Worm (Caenorhabditis elegans) whole organism, young adult: ENCODE data around the gene srz-105.

Experiments used
- B0019.2 ChIP-seq: fragments of 200-800 bp; sonication (Bioruptor generic); conservative IDR thresholded peaks from 2 replicates; pipeline ENCODE4 v1.3.6; 2022; ENCODE audit warnings: missing genetic modification reagents, missing genetic modification characterization, missing compliant biosample characterization
- C17E4.6 ChIP-seq: fragments of 200-800 bp; sonication (Bioruptor generic); IDR thresholded peaks from 2 replicates; pipeline ENCODE4 v1.3.6; 2022; ENCODE audit warnings: missing genetic modification reagents, missing genetic modification characterization, missing compliant biosample characterization
- F55B11.4 ChIP-seq: sonication (generic microtip); optimal IDR thresholded peaks from 2 replicates; lab custom pipeline; 2016; ENCODE audit warnings: missing compliant biosample characterization, missing genetic modification characterization, borderline replicate concordance; ENCODE audit not compliant: insufficient read depth
- T26A5.8 ChIP-seq: sonication (generic microtip); optimal IDR thresholded peaks from 2 replicates; lab custom pipeline; 2016; ENCODE audit warnings: missing genetic modification characterization, missing compliant biosample characterization
- Y56A3A.18 ChIP-seq: fragments of 200-800 bp; sonication (Bioruptor generic); IDR thresholded peaks from 2 replicates; pipeline ENCODE4 v1.3.6; 2022; ENCODE audit warnings: missing genetic modification reagents, missing genetic modification characterization, missing compliant biosample characterization
- Y79H2A.3 ChIP-seq: fragments of 200-800 bp; sonication (Bioruptor generic); conservative IDR thresholded peaks from 2 replicates; pipeline ENCODE4 v1.3.6; 2022; ENCODE audit warnings: missing genetic modification reagents, missing genetic modification characterization, missing compliant biosample characterization
- ZK185.1 ChIP-seq: sonication (generic microtip); optimal IDR thresholded peaks from 2 replicates; lab custom pipeline; 2016; ENCODE audit warnings: mild to moderate bottlenecking, missing genetic modification characterization, missing compliant biosample characterization; ENCODE audit not compliant: poor library complexity, severe bottlenecking
- aptf-2 ChIP-seq: fragments of 200-800 bp; sonication (Bioruptor generic); conservative IDR thresholded peaks from 2 replicates; pipeline ENCODE4 v1.3.6; 2022; ENCODE audit warnings: missing genetic modification reagents, missing genetic modification characterization, missing compliant biosample characterization
- aptf-3 ChIP-seq: fragments of 200-800 bp; sonication (Bioruptor generic); IDR thresholded peaks from 2 replicates; pipeline ENCODE4 v1.3.6; 2022; ENCODE audit warnings: missing genetic modification characterization, missing compliant biosample characterization
- atf-7 ChIP-seq: sonication (generic microtip); optimal IDR thresholded peaks from 2 replicates; lab custom pipeline; 2017; ENCODE audit warnings: mild to moderate bottlenecking, missing genetic modification characterization, missing compliant biosample characterization
- attf-5 ChIP-seq: fragments of 200-800 bp; sonication (Bioruptor generic); optimal IDR thresholded peaks from 2 replicates; lab custom pipeline; 2018; ENCODE audit warnings: mild to moderate bottlenecking, missing genetic modification characterization, missing compliant biosample characterization
- ccch-3 ChIP-seq: fragments of 200-800 bp; sonication (Bioruptor generic); optimal IDR thresholded peaks from 2 replicates; lab custom pipeline; 2018; ENCODE audit warnings: mild to moderate bottlenecking, missing genetic modification characterization, missing compliant biosample characterization
- cebp-2 ChIP-seq: fragments of 200-800 bp; sonication (Bioruptor generic); IDR thresholded peaks from 2 replicates; pipeline ENCODE4 v1.3.6; 2022; ENCODE audit warnings: missing genetic modification characterization, missing compliant biosample characterization
- ceh-27 ChIP-seq: fragments of 200-800 bp; sonication (Bioruptor generic); optimal IDR thresholded peaks from 2 replicates; lab custom pipeline; 2018; ENCODE audit warnings: mild to moderate bottlenecking, missing genetic modification characterization, moderate library complexity, missing compliant biosample characterization
- ceh-79 ChIP-seq: sonication (generic microtip); optimal IDR thresholded peaks from 2 replicates; lab custom pipeline; 2017; ENCODE audit warnings: mild to moderate bottlenecking, missing genetic modification characterization, missing compliant biosample characterization
- die-1 ChIP-seq: sonication (generic microtip); optimal IDR thresholded peaks from 2 replicates; lab custom pipeline; 2016; ENCODE audit warnings: missing genotype, mild to moderate bottlenecking, missing genetic modification characterization, missing compliant biosample characterization
- dpff-1 ChIP-seq: sonication (generic microtip); optimal IDR thresholded peaks from 2 replicates; lab custom pipeline; 2017; ENCODE audit warnings: mild to moderate bottlenecking, missing genetic modification characterization, missing compliant biosample characterization
- egl-44 ChIP-seq: fragments of 200-800 bp; sonication (Bioruptor generic); IDR thresholded peaks from 2 replicates; pipeline ENCODE4 v1.3.6; 2022; ENCODE audit warnings: missing genetic modification reagents, missing genetic modification characterization, missing compliant biosample characterization
- ekl-4 ChIP-seq: fragments of 200-800 bp; sonication (Bioruptor generic); IDR thresholded peaks from 2 replicates; pipeline ENCODE4 v1.3.6; 2022; ENCODE audit warnings: missing genetic modification reagents, missing genetic modification characterization, missing compliant biosample characterization
- fkh-3 ChIP-seq: sonication (generic microtip); optimal IDR thresholded peaks from 2 replicates; lab custom pipeline; 2016; ENCODE audit warnings: mild to moderate bottlenecking, missing genetic modification characterization, missing compliant biosample characterization
- him-1 ChIP-seq: sonication (generic microtip); optimal IDR thresholded peaks from 2 replicates; lab custom pipeline; 2016; ENCODE audit warnings: missing genotype, missing genetic modification reagents, missing genetic modification characterization, missing compliant biosample characterization
- hmg-20 ChIP-seq: fragments of 200-800 bp; sonication (Bioruptor generic); IDR thresholded peaks from 2 replicates; pipeline ENCODE4 v1.3.6; 2022; ENCODE audit warnings: missing genetic modification reagents, missing genetic modification characterization, missing compliant biosample characterization
- hsf-1 ChIP-seq: fragments of 200-800 bp; sonication (Bioruptor generic); IDR thresholded peaks from 2 replicates; pipeline ENCODE4 v1.3.6; 2022; ENCODE audit warnings: missing genetic modification reagents, missing genetic modification characterization, missing compliant biosample characterization
- lin-26 ChIP-seq: fragments of 200-800 bp; sonication (Bioruptor generic); IDR thresholded peaks from 2 replicates; pipeline ENCODE4 v1.3.6; 2022; ENCODE audit warnings: missing genetic modification reagents, missing genetic modification characterization, missing compliant biosample characterization
- madf-10 ChIP-seq: sonication (generic microtip); optimal IDR thresholded peaks from 2 replicates; lab custom pipeline; 2016; ENCODE audit warnings: mild to moderate bottlenecking, missing genetic modification characterization, missing compliant biosample characterization
- madf-3 ChIP-seq: fragments of 200-800 bp; sonication (Bioruptor generic); IDR thresholded peaks from 2 replicates; pipeline ENCODE4 v1.3.6; 2022; ENCODE audit warnings: missing genetic modification reagents, missing genetic modification characterization, missing compliant biosample characterization
- madf-6 ChIP-seq: fragments of 200-800 bp; sonication (Bioruptor generic); IDR thresholded peaks from 2 replicates; pipeline ENCODE4 v1.3.6; 2022; ENCODE audit warnings: missing genetic modification reagents, missing genetic modification characterization, missing compliant biosample characterization
- madf-8 ChIP-seq: fragments of 200-800 bp; sonication (Bioruptor generic); conservative IDR thresholded peaks from 2 replicates; pipeline ENCODE4 v1.3.6; 2022; ENCODE audit warnings: missing genetic modification reagents, missing genetic modification characterization, missing compliant biosample characterization
- mcd-1 ChIP-seq: fragments of 200-800 bp; sonication (Bioruptor generic); IDR thresholded peaks from 2 replicates; pipeline ENCODE4 v1.3.6; 2022; ENCODE audit warnings: missing genetic modification reagents, missing genetic modification characterization, missing compliant biosample characterization
- mel-28 ChIP-seq: sonication (generic microtip); optimal IDR thresholded peaks from 2 replicates; lab custom pipeline; 2016; ENCODE audit warnings: borderline replicate concordance, mild to moderate bottlenecking, missing genetic modification characterization, missing compliant biosample characterization
- nfya-1 ChIP-seq: sonication (generic microtip); optimal IDR thresholded peaks from 2 replicates; lab custom pipeline; 2017; ENCODE audit warnings: antibody characterized with exemption, missing compliant biosample characterization, missing genetic modification characterization, borderline replicate concordance; ENCODE audit not compliant: insufficient read depth
- nfyb-1 ChIP-seq: fragments of 200-800 bp; sonication (Bioruptor generic); IDR thresholded peaks from 2 replicates; pipeline ENCODE4 v1.3.6; 2022; ENCODE audit warnings: missing genetic modification reagents, missing genetic modification characterization, missing compliant biosample characterization
- nhr-120 ChIP-seq: fragments of 200-800 bp; sonication (Bioruptor generic); IDR thresholded peaks from 2 replicates; pipeline ENCODE4 v1.3.6; 2022; ENCODE audit warnings: missing genetic modification characterization, missing compliant biosample characterization
- nhr-179 ChIP-seq: sonication (generic microtip); optimal IDR thresholded peaks from 2 replicates; lab custom pipeline; 2016; ENCODE audit warnings: mild to moderate bottlenecking, missing genetic modification characterization, missing compliant biosample characterization
- nhr-80 ChIP-seq: sonication (generic microtip); optimal IDR thresholded peaks from 2 replicates; lab custom pipeline; 2016; ENCODE audit warnings: missing genetic modification characterization, missing compliant biosample characterization
- nhr-90 ChIP-seq: sonication (generic microtip); optimal IDR thresholded peaks from 2 replicates; lab custom pipeline; 2016; ENCODE audit warnings: missing genotype, mild to moderate bottlenecking, missing genetic modification characterization, missing compliant biosample characterization
- pha-4 ChIP-seq: fragments of 150-350 bp; sonication (generic microtip); optimal IDR thresholded peaks from 2 replicates; lab custom pipeline; 2014; ENCODE audit warnings: missing biosample characterization, missing genetic modification reagents, missing genetic modification characterization
- rec-8 ChIP-seq, 2 experiments: sonication (generic microtip); optimal IDR thresholded peaks; 2 replicates each; lab custom pipeline; 2016; ENCODE audit warnings: mild to moderate bottlenecking in 2 of 2, missing genetic modification characterization in 2 of 2, missing genetic modification reagents in 2 of 2, missing genotype in 2 of 2, missing biosample characterization in 1 of 2, missing compliant biosample characterization in 1 of 2, moderate library complexity in 1 of 2
- sdz-38 ChIP-seq: sonication (generic microtip); optimal IDR thresholded peaks from 2 replicates; lab custom pipeline; 2016; ENCODE audit warnings: missing genotype, missing genetic modification characterization, missing compliant biosample characterization
- somi-1 ChIP-seq: fragments of 200-800 bp; sonication (Bioruptor generic); optimal IDR thresholded peaks from 2 replicates; lab custom pipeline; 2018; ENCODE audit warnings: mild to moderate bottlenecking, missing genetic modification characterization, missing compliant biosample characterization
- tbx-9 ChIP-seq: sonication (generic microtip); optimal IDR thresholded peaks from 2 replicates; lab custom pipeline; 2016; ENCODE audit warnings: borderline replicate concordance, missing genetic modification characterization, inconsistent platforms, missing compliant biosample characterization
- unc-130 ChIP-seq: sonication (generic microtip); optimal IDR thresholded peaks from 2 replicates; lab custom pipeline; 2016; ENCODE audit warnings: missing genetic modification reagents, missing genetic modification characterization, missing compliant biosample characterization
- ztf-18 ChIP-seq: sonication (generic microtip); optimal IDR thresholded peaks from 2 replicates; lab custom pipeline; 2016; ENCODE audit warnings: missing genotype, mild to moderate bottlenecking, missing genetic modification characterization, missing compliant biosample characterization

The srz-105 gene

DNA sequence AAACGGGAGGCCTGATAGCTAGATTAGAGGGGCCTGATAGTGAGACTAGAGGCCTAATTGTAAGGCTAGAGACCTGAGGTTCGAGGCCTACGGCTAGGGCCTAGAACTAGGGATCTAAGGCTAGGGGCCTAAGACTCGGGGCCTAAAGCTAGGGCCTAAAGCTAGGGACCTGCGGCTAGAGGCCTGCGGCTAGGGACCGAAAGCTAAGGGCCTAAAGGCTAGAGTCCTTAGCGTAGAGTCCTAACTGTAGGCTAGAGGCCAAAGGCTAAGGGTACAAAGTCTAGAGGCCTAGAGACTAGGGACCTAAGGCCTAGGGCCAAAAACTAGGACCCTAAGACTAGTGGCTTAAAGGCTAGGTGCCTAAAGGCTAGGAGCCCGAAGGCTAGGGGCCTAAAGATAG, 8.4 kb downstream of the srz-105 start:
- TF ChIP-seq hsf-1 (GFP tag; lab: Robert Waterston, UW) (0 out of 2 replicates have a peak, but pooled peaks have one; percentile 21), fkh-3 (peak; percentile 27), T26A5.8 (tag; lab: Kevin White, UChicago) (no peak), nfya-1 (no peak), nfyb-1 (GFP tag; lab: Robert Waterston, UW) (no peak), egl-44 (GFP tag; lab: Robert Waterston, UW) (0 out of 2 replicates have a peak, but pooled peaks have one; percentile 54), aptf-2 (no peak), rec-8 (tag; optimal IDR thresholded peaks at IDR 0.05; lab: Kevin White, UChicago) (no peak)

DNA sequence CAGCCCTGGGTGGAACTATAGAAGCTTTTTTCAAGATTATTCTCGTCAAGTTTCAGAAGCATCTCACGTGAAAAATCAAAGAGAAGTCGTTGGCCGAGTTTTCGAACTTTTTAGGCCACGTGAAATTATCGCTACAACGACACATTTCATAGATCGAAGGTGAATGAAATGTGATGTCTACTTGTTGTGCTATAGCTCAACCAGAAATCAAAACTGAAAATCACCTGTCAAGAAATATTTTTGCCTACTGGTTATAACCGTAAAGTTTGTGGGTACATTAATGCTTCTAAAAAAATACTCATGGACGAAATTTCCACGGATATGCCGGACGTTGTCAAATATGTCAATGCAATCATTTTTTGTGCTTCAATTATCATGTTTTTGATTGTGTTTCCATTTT, 10.3 kb downstream of the srz-105 start, which contains the start of gene srz-38:
TSS of gene srz-38 (plus strand) at position 301 of the 400 bp plus-strand sequence.
- TF ChIP-seq dpff-1 (tag; lab: Kevin White, UChicago), result no peak
- no peak for TF ChIP-seq F55B11.4 (tag; lab: Kevin White, UChicago)
- no peak for TF ChIP-seq madf-10 (tag; lab: Kevin White, UChicago)
- TF ChIP-seq C17E4.6 (GFP tag; lab: Robert Waterston, UW), result no peak
- TF ChIP-seq nhr-80 (tag; lab: Kevin White, UChicago), result no peak

DNA sequence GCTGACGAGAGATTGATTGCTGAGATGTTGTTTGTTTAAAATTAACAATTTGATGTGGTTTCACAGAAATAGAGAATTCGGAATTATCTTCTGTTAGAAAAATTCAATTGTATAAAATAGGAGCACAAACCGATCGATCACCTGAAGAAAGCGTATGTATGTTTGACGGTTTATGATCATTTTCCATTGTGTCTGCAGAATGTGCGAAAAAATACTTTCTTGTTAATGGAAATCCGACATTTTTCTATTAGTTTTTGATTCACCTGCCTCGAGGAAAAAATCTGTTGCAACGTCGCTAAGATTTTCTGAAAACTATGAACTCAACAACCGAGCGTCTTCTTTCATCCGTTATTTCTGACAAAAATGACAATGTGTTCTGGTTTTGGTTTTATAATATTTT, 12.0 kb downstream of the srz-105 start, which contains the start of gene C35D6.13:
TSS of gene C35D6.13 (plus strand) at position 301 of the 400 bp plus-strand sequence.
- TF ChIP-seq ceh-27 (GFP tag; lab: Kevin White, UChicago), result no peak
- no peak for TF ChIP-seq attf-5
- TF ChIP-seq madf-8 (GFP tag; lab: Robert Waterston, UW), result no peak
- TF ChIP-seq B0019.2, result no peak
- TF ChIP-seq lin-26 (GFP tag; lab: Robert Waterston, UW), result no peak
- TF ChIP-seq aptf-2, result no peak
- no peak for TF ChIP-seq madf-3
- TF ChIP-seq nhr-179 (tag; lab: Kevin White, UChicago), result no peak
- TF ChIP-seq ZK185.1 (tag; lab: Kevin White, UChicago), result no peak
- TF ChIP-seq mel-28 (tag; lab: Kevin White, UChicago), result no peak
- no peak for TF ChIP-seq nhr-90 (tag; lab: Kevin White, UChicago)
- no peak for TF ChIP-seq Y56A3A.18 (GFP tag; lab: Robert Waterston, UW)
- no peak for TF ChIP-seq hmg-20 (GFP tag; lab: Robert Waterston, UW)
- TF ChIP-seq unc-130 (GFP tag; lab: Kevin White, UChicago), result no peak
- no peak for TF ChIP-seq madf-6 (GFP tag; lab: Robert Waterston, UW)
- TF ChIP-seq nfya-1, result no peak
- TF ChIP-seq tbx-9 (tag; lab: Kevin White, UChicago), result no peak
- TF ChIP-seq, all 124 proteins: peak for 0

DNA sequence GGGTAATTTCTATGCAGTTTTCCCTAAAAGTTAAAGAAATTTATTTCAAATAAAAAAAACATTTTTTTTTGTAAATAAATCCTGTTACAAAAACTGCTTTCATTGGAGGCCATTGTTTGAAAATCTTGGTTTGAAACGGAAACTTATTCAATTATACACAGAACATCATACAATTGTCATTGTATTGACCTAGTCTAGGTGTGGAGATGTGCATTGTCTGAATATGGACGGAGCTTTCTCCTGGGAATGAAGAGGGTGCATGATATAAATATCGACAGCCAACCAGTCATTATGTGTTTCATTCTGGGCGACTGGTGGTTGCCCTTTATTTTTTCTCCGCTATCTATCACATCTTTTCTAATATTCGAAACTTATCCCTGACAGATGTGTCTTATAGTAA, 21.8 kb downstream of the srz-105 start, which contains the start of gene C35D6.3:
TSS of gene C35D6.3 (plus strand) at position 301 of the 400 bp plus-strand sequence.
- TF ChIP-seq pha-4 (tag; lab: Kevin White, UChicago) (no peak), die-1 (tag; lab: Kevin White, UChicago) (no peak), B0019.2 (no peak), mcd-1 (no peak), somi-1 (no peak), ekl-4 (GFP tag; lab: Robert Waterston, UW) (no peak), Y79H2A.3 (GFP tag; lab: Robert Waterston, UW) (no peak), atf-7 (tag; lab: Kevin White, UChicago) (no peak), ceh-79 (tag; lab: Kevin White, UChicago) (no peak), cebp-2 (no peak), aptf-3 (GFP tag; lab: Robert Waterston, UW) (no peak), nhr-120 (no peak), him-1 (tag; lab: Kevin White, UChicago) (no peak), sdz-38 (tag; lab: Kevin White, UChicago) (no peak), ztf-18 (tag; lab: Kevin White, UChicago) (no peak), ccch-3 (GFP tag; lab: Kevin White, UChicago) (no peak)
